Fruit fly (Drosophila melanogaster): Measurements from ENCODE around the gene Hex-t1.
A peak's percentile ranks its signal among the peaks of the same experiment; 100 is the strongest.

DNA sequence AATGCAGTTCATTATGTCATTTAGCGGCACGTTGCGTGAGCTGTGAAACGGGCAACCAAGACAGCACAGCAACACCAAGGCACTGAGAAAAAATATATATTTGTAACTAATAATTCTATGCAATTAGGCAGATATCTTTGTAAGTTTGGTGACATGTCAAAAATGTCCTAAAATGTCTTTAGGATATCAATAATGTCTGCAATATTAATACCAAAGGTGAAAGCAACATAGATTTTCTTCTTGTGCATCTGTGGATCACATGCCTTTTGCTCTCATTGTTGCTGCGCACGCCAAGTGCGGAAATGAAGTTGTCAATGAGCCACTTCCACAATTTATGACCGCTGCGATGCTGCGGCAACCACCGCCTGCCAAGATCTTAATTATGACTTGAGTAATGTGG, 40.6 kb downstream of the Hex-t1 start:
- TF ChIP-seq Sox14 (GFP tag; optimal IDR thresholded peaks at IDR 0.05), result peak; percentile 76
- TF ChIP-seq lz (GFP tag; optimal IDR thresholded peaks at IDR 0.05), result peak; percentile 64
